Fruit fly (Drosophila melanogaster): Measurements from ENCODE around the gene mge.

Gene mge

dm6 chr3L:3902491-3903198 lies 7.1 kb downstream of the mge start, which contains the start of gene Ubi-p63E:
TSS of gene Ubi-p63E (minus strand) at chr3L:3903184.
- TF ChIP-seq Crg-1 (GFP tag; optimal IDR thresholded peaks at IDR 0.05) (peak; percentile 46), CG5204 (GFP tag; optimal IDR thresholded peaks at IDR 0.05) (peak; percentile 78), CG14711 (tag; optimal IDR thresholded peaks at IDR 0.05) (peak; percentile 57), pad (GFP tag; optimal IDR thresholded peaks at IDR 0.05) (peak; percentile 32), CG7045 (GFP tag; optimal IDR thresholded peaks at IDR 0.05) (peak; percentile 82), toe (GFP tag; optimal IDR thresholded peaks at IDR 0.05) (peak; percentile 86), Mnt (GFP tag; optimal IDR thresholded peaks at IDR 0.05) (peak; percentile 83), kay (GFP tag; ENCODE audit: borderline replicate concordance) (peak; percentile 80), CG1620 (GFP tag; optimal IDR thresholded peaks at IDR 0.05) (peak; percentile 54), CG7101 (tag; optimal IDR thresholded peaks at IDR 0.05) (peak; percentile 56), cnc (optimal IDR thresholded peaks at IDR 0.05) (no peak), bab1 (GFP tag; optimal IDR thresholded peaks at IDR 0.05) (peak; percentile 55), CG12768 (GFP tag; optimal IDR thresholded peaks at IDR 0.05) (peak; percentile 45), Hr96 (GFP tag; optimal IDR thresholded peaks at IDR 0.05) (peak; percentile 51), CG33017 (tag; optimal IDR thresholded peaks at IDR 0.05) (peak; percentile 50), tj (GFP tag; optimal IDR thresholded peaks at IDR 0.05) (no peak), ovo (GFP tag; optimal IDR thresholded peaks at IDR 0.05) (peak; percentile 68), cic (GFP tag; optimal IDR thresholded peaks at IDR 0.05) (peak; percentile 51), Clk (GFP tag; optimal IDR thresholded peaks at IDR 0.05) (peak; percentile 47), CG11617 (GFP tag; optimal IDR thresholded peaks at IDR 0.05) (peak; percentile 63)

- TF ChIP-seq CG12768 (GFP tag; optimal IDR thresholded peaks at IDR 0.05) (peak; percentile 67), kay (GFP tag; ENCODE audit: borderline replicate concordance) (peak; percentile 95), Crg-1 (GFP tag; optimal IDR thresholded peaks at IDR 0.05) (peak; percentile 4), CG5204 (GFP tag; optimal IDR thresholded peaks at IDR 0.05) (peak; percentile 10), bab1 (GFP tag; optimal IDR thresholded peaks at IDR 0.05) (no peak), Mnt (GFP tag; optimal IDR thresholded peaks at IDR 0.05) (peak; percentile 22), Clk (GFP tag; optimal IDR thresholded peaks at IDR 0.05) (peak; percentile 1), toe (GFP tag; optimal IDR thresholded peaks at IDR 0.05) (no peak), ovo (GFP tag; optimal IDR thresholded peaks at IDR 0.05) (no peak), tj (GFP tag; optimal IDR thresholded peaks at IDR 0.05) (peak; percentile 87), cnc (optimal IDR thresholded peaks at IDR 0.05) (no peak)
Measured at dm6 chr3L:3901865-3902490, 7.8 kb downstream of the mge start.

DNA sequence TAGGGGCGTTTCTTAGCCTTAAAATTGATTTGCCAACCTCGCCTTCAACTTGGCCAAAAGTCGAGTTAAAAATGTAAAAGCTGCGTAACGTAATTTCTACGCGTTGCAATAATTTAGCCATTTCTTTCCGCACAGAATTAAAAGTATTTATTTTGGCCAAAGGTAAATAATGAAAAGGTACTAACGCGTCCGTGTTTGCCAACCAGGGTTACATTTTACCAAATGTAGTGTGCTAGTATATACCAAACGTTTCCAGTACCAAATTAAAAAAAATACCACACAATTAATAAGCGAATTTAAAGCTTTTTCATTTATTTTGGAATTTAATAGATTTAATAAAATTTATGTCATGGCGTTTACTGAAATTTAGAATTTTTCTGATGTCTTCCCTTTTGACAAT lies 10.8 kb downstream of the mge start, which contains the start of gene Ccz1:
Ccz1 (minus strand) TSS at position 179 of the 400 bp plus-strand sequence.
- peak; percentile 44 for TF ChIP-seq Mnt (GFP tag; optimal IDR thresholded peaks at IDR 0.05)
- TF ChIP-seq bab1 (GFP tag; optimal IDR thresholded peaks at IDR 0.05) = peak; percentile 9
- TF ChIP-seq Hr96 (GFP tag; optimal IDR thresholded peaks at IDR 0.05) = peak; percentile 4
- peak; percentile 58 for TF ChIP-seq CG5204 (GFP tag; optimal IDR thresholded peaks at IDR 0.05)
- TF ChIP-seq Clk (GFP tag; optimal IDR thresholded peaks at IDR 0.05) = no peak
- TF ChIP-seq CG7045 (GFP tag; optimal IDR thresholded peaks at IDR 0.05) = peak; percentile 58
- peak; percentile 44 for TF ChIP-seq CG12768 (GFP tag; optimal IDR thresholded peaks at IDR 0.05)
- TF ChIP-seq CG1620 (GFP tag; optimal IDR thresholded peaks at IDR 0.05) = peak; percentile 82
- TF ChIP-seq CG14711 (tag; optimal IDR thresholded peaks at IDR 0.05) = peak; percentile 11
- peak; percentile 61 for TF ChIP-seq CG11617 (GFP tag; optimal IDR thresholded peaks at IDR 0.05)
- TF ChIP-seq CG7101 (tag; optimal IDR thresholded peaks at IDR 0.05) = peak; percentile 73
- TF ChIP-seq toe (GFP tag; optimal IDR thresholded peaks at IDR 0.05) = peak; percentile 49
- TF ChIP-seq cic (GFP tag; optimal IDR thresholded peaks at IDR 0.05) = peak; percentile 48
- TF ChIP-seq ovo (GFP tag; optimal IDR thresholded peaks at IDR 0.05) = peak; percentile 84
- peak; percentile 47 for TF ChIP-seq pad (GFP tag; optimal IDR thresholded peaks at IDR 0.05)
- TF ChIP-seq Crg-1 (GFP tag; optimal IDR thresholded peaks at IDR 0.05) = peak; percentile 91
- peak; percentile 28 for TF ChIP-seq tj (GFP tag; optimal IDR thresholded peaks at IDR 0.05)
- peak; percentile 47 for TF ChIP-seq CG33017 (tag; optimal IDR thresholded peaks at IDR 0.05)
- peak; percentile 84 for TF ChIP-seq kay (GFP tag; ENCODE audit: borderline replicate concordance)
- no peak for TF ChIP-seq cnc (optimal IDR thresholded peaks at IDR 0.05)

dm6 chr3L:3896553-3897034 lies 13.1 kb downstream of the mge start, which contains the start of the genes Gr63a and Lamtor4:
TSS of gene Gr63a (minus strand) at chr3L:3896603.
TSS of gene Lamtor4 (plus strand) at chr3L:3896900.
- peak; percentile 3 for TF ChIP-seq CG11617 (GFP tag; optimal IDR thresholded peaks at IDR 0.05)
- TF ChIP-seq CG33017 (tag; optimal IDR thresholded peaks at IDR 0.05) = no peak
- TF ChIP-seq ovo (GFP tag; optimal IDR thresholded peaks at IDR 0.05) = no peak
- TF ChIP-seq CG14711 (tag; optimal IDR thresholded peaks at IDR 0.05) = peak; percentile 47
- no peak for TF ChIP-seq tj (GFP tag; optimal IDR thresholded peaks at IDR 0.05)
- TF ChIP-seq CG5204 (GFP tag; optimal IDR thresholded peaks at IDR 0.05) = no peak
- TF ChIP-seq Clk (GFP tag; optimal IDR thresholded peaks at IDR 0.05) = no peak
- TF ChIP-seq pad (GFP tag; optimal IDR thresholded peaks at IDR 0.05) = peak; percentile 33
- peak; percentile 37 for TF ChIP-seq CG12768 (GFP tag; optimal IDR thresholded peaks at IDR 0.05)
- TF ChIP-seq Mnt (GFP tag; optimal IDR thresholded peaks at IDR 0.05) = peak; percentile 39
- TF ChIP-seq bab1 (GFP tag; optimal IDR thresholded peaks at IDR 0.05) = peak; percentile 19
- TF ChIP-seq CG7101 (tag; optimal IDR thresholded peaks at IDR 0.05) = peak; percentile 24
- peak; percentile 37 for TF ChIP-seq cic (GFP tag; optimal IDR thresholded peaks at IDR 0.05)
- no peak for TF ChIP-seq Hr96 (GFP tag; optimal IDR thresholded peaks at IDR 0.05)
- peak; percentile 73 for TF ChIP-seq Crg-1 (GFP tag; optimal IDR thresholded peaks at IDR 0.05)
- TF ChIP-seq kay (GFP tag; ENCODE audit: borderline replicate concordance) = no peak
- TF ChIP-seq CG1620 (GFP tag; optimal IDR thresholded peaks at IDR 0.05) = peak; percentile 37
- peak; percentile 6 for TF ChIP-seq CG7045 (GFP tag; optimal IDR thresholded peaks at IDR 0.05)
- TF ChIP-seq cnc (optimal IDR thresholded peaks at IDR 0.05) = no peak
- no peak for TF ChIP-seq toe (GFP tag; optimal IDR thresholded peaks at IDR 0.05)

DNA sequence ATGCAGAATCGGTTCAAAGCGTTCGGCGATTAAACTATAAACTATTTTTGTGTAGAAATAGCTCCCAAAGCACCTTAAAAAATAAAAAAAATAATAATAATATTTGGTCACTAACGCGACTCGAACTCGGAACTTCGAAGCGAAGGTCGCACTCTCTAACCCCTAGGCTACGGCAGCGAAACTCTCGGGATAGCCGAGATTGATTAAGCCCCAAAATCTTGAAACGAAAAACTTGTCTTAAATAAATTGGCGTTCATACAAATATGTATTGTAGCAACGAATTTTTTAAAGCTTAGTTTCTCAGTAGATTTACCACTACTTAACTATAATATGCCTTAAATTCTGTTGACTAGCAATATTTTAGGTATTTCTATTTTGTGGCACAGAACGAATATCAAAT lies 15.3 kb downstream of the mge start:
- no peak for TF ChIP-seq CG7101 (tag; optimal IDR thresholded peaks at IDR 0.05)
- no peak for TF ChIP-seq CG12768 (GFP tag; optimal IDR thresholded peaks at IDR 0.05)
- TF ChIP-seq kay (GFP tag; ENCODE audit: borderline replicate concordance) = no peak
